Worm (Caenorhabditis elegans): Measurements from ENCODE around the gene flp-6.

The flp-6 gene

DNA sequence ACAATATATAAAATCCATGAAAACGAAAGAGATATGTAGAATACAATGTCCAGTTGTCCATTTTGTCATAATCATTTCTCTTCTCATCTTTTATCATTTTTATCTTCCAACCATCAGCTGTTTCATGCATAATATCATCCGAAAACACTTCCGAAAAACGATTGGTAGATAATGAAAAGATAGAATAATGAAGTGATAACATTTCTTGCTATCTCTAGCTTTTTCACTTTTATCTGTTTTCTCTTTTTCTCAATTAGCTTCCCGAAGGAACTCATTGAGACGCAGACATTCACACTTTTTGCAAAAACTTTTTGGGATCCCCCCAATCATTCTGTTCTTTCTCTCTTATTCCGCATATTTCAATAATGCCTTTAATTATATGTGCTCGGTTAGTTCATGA is 17.8 kb upstream of the flp-6 start (continued):
- TF ChIP-seq cebp-1 (GFP tag; IDR thresholded peaks at IDR 0.05), result no peak
- no peak for TF ChIP-seq cebp-1 (tag; optimal IDR thresholded peaks at IDR 0.05)
- TF ChIP-seq ekl-4 (GFP tag; IDR thresholded peaks at IDR 0.05), result no peak
- no peak for TF ChIP-seq ceh-27 (GFP tag; optimal IDR thresholded peaks at IDR 0.05)
- TF ChIP-seq ceh-40 (GFP tag; IDR thresholded peaks at IDR 0.05), result no peak
- TF ChIP-seq akir-1 (GFP tag; optimal IDR thresholded peaks at IDR 0.05), result no peak

DNA sequence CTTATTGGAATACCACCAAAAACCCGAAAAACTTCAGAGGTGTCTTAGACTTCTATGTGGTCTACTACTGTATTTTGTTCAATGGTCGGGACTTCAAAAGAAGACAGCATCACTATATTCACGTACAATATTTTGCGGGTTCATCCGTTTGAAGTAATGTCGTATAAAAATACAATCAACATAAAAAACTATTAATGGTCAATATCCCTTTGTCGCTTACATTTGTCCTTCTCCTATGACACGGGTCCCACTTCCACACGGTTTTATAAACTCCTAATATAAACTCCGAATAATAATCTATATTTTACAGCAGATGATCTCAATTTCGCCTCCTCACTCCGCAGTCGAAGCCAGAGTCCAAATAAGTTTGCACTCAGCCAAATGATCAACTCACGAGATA is 14.2 kb upstream of the flp-6 start:
- TF ChIP-seq rpc-1 (optimal IDR thresholded peaks at IDR 0.05) (no peak), rpc-1 (tag; optimal IDR thresholded peaks at IDR 0.05) (no peak), ZK185.1 (tag; optimal IDR thresholded peaks at IDR 0.05; ENCODE audit: poor library complexity, severe bottlenecking) (no peak), tbp1 (GFP tag; optimal IDR thresholded peaks at IDR 0.05) (no peak), zfh-2 (GFP tag; conservative IDR thresholded peaks at IDR 0.05) (no peak), dpff-1 (tag; optimal IDR thresholded peaks at IDR 0.05) (no peak), K12H6.12 (tag; optimal IDR thresholded peaks at IDR 0.05) (no peak), nfyb-1 (GFP tag; IDR thresholded peaks at IDR 0.05) (no peak), ztf-28 (GFP tag; IDR thresholded peaks at IDR 0.05) (no peak), mxl-1 (tag; optimal IDR thresholded peaks at IDR 0.05) (no peak)

DNA sequence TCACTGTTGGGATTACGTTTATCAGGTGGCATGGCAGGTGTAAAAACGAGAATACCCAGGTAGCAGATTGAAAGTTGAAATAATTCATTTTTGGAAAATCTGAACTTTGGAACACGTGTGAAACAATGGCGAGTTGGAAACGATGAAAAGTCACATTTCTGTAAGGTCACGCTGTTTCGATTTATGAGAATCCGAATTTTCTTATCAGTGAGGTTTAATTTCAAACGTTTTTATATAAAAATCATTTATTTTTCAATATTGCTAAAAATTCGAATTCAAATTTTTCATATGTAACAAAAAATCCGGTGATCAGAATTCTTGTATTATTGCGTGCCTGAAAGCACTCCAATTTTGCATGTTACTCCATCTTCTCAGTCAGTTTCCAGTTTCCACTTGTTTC is 9.2 kb upstream of the flp-6 start, which contains the start of gene F07D3.3:
Gene F07D3.3 (minus strand): TSS at position 101 of the 400 bp plus-strand sequence.
- TF ChIP-seq let-607 (tag; optimal IDR thresholded peaks at IDR 0.05), result no peak
- TF ChIP-seq ztf-18 (tag; optimal IDR thresholded peaks at IDR 0.05), result no peak
- no peak for TF ChIP-seq lin-26 (GFP tag; IDR thresholded peaks at IDR 0.05)
- no peak for TF ChIP-seq hsf-1 (GFP tag; IDR thresholded peaks at IDR 0.05)
- no peak for TF ChIP-seq F37B4.10 (GFP tag; IDR thresholded peaks at IDR 0.05)
- no peak for TF ChIP-seq Y53G8AR.9 (GFP tag; conservative IDR thresholded peaks at IDR 0.05)
- TF ChIP-seq ets-4 (GFP tag; optimal IDR thresholded peaks at IDR 0.05), result no peak
- TF ChIP-seq pbrm-1 (GFP tag; IDR thresholded peaks at IDR 0.05), result no peak
- TF ChIP-seq xnd-1 (tag; optimal IDR thresholded peaks at IDR 0.05), result no peak

DNA sequence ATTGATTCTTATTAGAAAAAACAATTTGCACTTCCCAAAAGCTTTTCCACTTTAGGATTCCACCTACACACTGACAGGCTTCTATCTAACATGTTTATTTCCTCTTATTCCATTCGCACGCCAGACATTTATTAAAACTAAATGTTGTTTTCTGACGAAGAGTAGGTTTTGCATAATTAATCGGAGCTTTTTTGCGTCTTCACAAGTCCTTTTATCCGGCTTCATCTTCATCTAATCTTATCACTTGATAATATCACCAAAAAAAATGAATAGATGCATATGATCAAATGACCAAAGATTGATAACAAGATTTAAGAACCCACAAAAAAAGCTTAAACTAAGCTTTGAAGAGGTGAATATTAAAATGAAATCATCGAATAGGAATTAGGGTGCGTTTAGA is 6.2 kb upstream of the flp-6 start:
- TF ChIP-seq F55B11.4 (tag; optimal IDR thresholded peaks at IDR 0.05; ENCODE audit: borderline replicate concordance, insufficient read depth), result no peak
- no peak for TF ChIP-seq gei-17 (GFP tag; optimal IDR thresholded peaks at IDR 0.05)
- no peak for TF ChIP-seq ZK185.1 (tag; optimal IDR thresholded peaks at IDR 0.05; ENCODE audit: poor library complexity, severe bottlenecking)
- no peak for TF ChIP-seq hlh-26 (GFP tag; conservative IDR thresholded peaks at IDR 0.05)
- no peak for TF ChIP-seq ama-1 (optimal IDR thresholded peaks at IDR 0.05)
- no peak for TF ChIP-seq ama-1 (GFP tag; optimal IDR thresholded peaks at IDR 0.05)
- no peak for TF ChIP-seq rpc-1 (optimal IDR thresholded peaks at IDR 0.05)
- TF ChIP-seq rpc-1 (tag; optimal IDR thresholded peaks at IDR 0.05), result no peak
- no peak for TF ChIP-seq madf-8 (GFP tag; conservative IDR thresholded peaks at IDR 0.05)
- no peak for TF ChIP-seq F22D6.2 (tag; optimal IDR thresholded peaks at IDR 0.05)
- no peak for TF ChIP-seq nhr-27 (tag; optimal IDR thresholded peaks at IDR 0.05)
- TF ChIP-seq Y53G8AR.9 (GFP tag; conservative IDR thresholded peaks at IDR 0.05), result no peak
- TF ChIP-seq let-526 (GFP tag; IDR thresholded peaks at IDR 0.05), result no peak
- no peak for TF ChIP-seq F52B5.7 (tag; optimal IDR thresholded peaks at IDR 0.05)

DNA sequence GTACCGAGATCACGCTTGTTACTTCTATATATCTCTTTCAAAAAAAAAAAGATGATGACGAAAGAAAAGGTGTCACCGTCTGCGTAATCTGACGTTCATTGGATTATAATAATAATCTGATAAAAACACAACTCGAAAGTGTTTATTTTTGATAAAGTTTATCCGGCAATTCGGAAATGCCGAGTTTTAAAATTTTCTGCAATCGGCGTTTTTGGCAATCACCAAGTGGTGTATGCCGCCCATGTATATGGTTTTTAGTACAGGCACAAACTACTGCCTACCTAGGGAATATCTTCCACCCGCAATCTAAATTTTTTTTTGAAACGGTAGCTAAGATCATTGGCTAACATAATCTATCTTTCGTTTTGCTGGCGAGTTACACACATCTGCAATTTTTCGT is 2.1 kb downstream of the flp-6 start:
- TF ChIP-seq tlf-1 (GFP tag; optimal IDR thresholded peaks at IDR 0.05), result no peak
